Fruit fly (Drosophila melanogaster): ENCODE measurements around the gene CG32040.
A peak's percentile ranks its signal among the peaks of the same experiment; 100 is the strongest.

DNA sequence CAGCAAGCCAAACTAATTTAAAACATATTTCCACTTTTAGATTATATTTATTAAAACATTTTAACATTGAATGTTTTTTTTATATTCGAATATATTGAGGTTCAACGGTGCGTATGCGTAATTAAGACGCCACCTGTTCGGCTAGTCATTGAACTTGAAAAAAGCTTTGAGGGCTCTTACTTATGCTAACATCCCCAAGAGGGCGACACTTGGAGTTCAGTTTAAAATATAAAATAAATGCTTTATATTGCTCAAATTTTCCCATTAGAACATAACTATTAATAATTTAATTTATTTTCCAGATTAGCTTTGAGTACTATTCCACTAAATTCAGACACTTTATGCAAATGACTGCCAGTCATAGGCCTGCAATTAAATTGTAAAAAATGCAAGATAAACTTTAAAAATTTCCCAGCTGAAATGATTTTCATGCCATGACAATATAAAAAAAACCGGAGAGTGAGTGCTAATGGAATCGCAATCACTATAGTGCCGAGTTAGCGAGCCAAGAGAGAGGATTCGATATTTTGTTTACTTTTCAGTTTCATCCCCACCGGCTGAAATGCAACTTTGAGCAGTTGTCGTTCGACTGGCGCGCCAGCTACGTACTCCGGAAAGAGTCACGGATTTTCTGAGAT is 20.0 kb upstream of the CG32040 start, which contains the start of gene PGRP-LA:
- TF ChIP-seq kay (GFP tag; ENCODE audit: borderline replicate concordance): peak; percentile 83
- TF ChIP-seq CG12768 (GFP tag; optimal IDR thresholded peaks at IDR 0.05): no peak
- no peak for TF ChIP-seq CG11617 (GFP tag; optimal IDR thresholded peaks at IDR 0.05)
- peak; percentile 3 for TF ChIP-seq Mnt (GFP tag; optimal IDR thresholded peaks at IDR 0.05)
- no peak for TF ChIP-seq tj (GFP tag; optimal IDR thresholded peaks at IDR 0.05)
- TF ChIP-seq CG14711 (tag; optimal IDR thresholded peaks at IDR 0.05): no peak

All from whole organism, adult.